Worm (Caenorhabditis elegans): ENCODE data around the gene lgc-31.

ce11 chrV:15499099-15499498 lies 22.7 kb downstream of the lgc-31 start:
- TF ChIP-seq ztf-11 (tag; optimal IDR thresholded peaks at IDR 0.05) (no peak), lin-39 (tag; optimal IDR thresholded peaks at IDR 0.05) (no peak), zag-1 (tag; optimal IDR thresholded peaks at IDR 0.05) (no peak), lsy-2 (tag; optimal IDR thresholded peaks at IDR 0.05) (no peak)
